Worm (Caenorhabditis elegans): ENCODE results near the gene C16B8.2.

The C16B8.2 gene

ce11 chrX:4008922-4009321, 42.7 kb upstream of the C16B8.2 start (continued):
- no peak for TF ChIP-seq die-1 (tag; optimal IDR thresholded peaks at IDR 0.05)
- no peak for TF ChIP-seq K12H6.12 (tag; optimal IDR thresholded peaks at IDR 0.05)
- TF ChIP-seq lir-1 (GFP tag; conservative IDR thresholded peaks at IDR 0.05) = no peak
- TF ChIP-seq atf-7 (tag; optimal IDR thresholded peaks at IDR 0.05) = peak; percentile 71
- TF ChIP-seq C17E4.6 (GFP tag; IDR thresholded peaks at IDR 0.05) = no peak
- no peak for TF ChIP-seq ceh-79 (tag; optimal IDR thresholded peaks at IDR 0.05)
- no peak for TF ChIP-seq nhr-90 (tag; optimal IDR thresholded peaks at IDR 0.05)
- TF ChIP-seq nhr-80 (tag; optimal IDR thresholded peaks at IDR 0.05) = peak; percentile 95
- TF ChIP-seq ztf-26 (tag; optimal IDR thresholded peaks at IDR 0.05) = no peak
- no peak for TF ChIP-seq C06A6.2 (GFP tag; conservative IDR thresholded peaks at IDR 0.05)
- TF ChIP-seq ztf-28 (GFP tag; IDR thresholded peaks at IDR 0.05) = no peak
- no peak for TF ChIP-seq tbx-9 (tag; optimal IDR thresholded peaks at IDR 0.05; ENCODE audit: borderline replicate concordance)
- TF ChIP-seq madf-10 (tag; optimal IDR thresholded peaks at IDR 0.05) = peak; percentile 27
- no peak for TF ChIP-seq pbrm-1 (GFP tag; IDR thresholded peaks at IDR 0.05)
- TF ChIP-seq tbp1 (GFP tag; optimal IDR thresholded peaks at IDR 0.05) = peak; percentile 30
- TF ChIP-seq egl-18 (GFP tag; IDR thresholded peaks at IDR 0.05) = no peak
- TF ChIP-seq dpl-1 (GFP tag; optimal IDR thresholded peaks at IDR 0.05) = no peak
- no peak for TF ChIP-seq rpc-1 (optimal IDR thresholded peaks at IDR 0.05)
- no peak for TF ChIP-seq rpc-1 (tag; optimal IDR thresholded peaks at IDR 0.05)
- no peak for TF ChIP-seq lsl-1 (GFP tag; optimal IDR thresholded peaks at IDR 0.05)
- TF ChIP-seq ets-4 (GFP tag; optimal IDR thresholded peaks at IDR 0.05) = peak; percentile 46
- no peak for TF ChIP-seq egrh-3 (GFP tag; IDR thresholded peaks at IDR 0.05)
- no peak for TF ChIP-seq mes-4 (tag; optimal IDR thresholded peaks at IDR 0.05)

ce11 chrX:4007724-4008123, 41.5 kb upstream of the C16B8.2 start:
- TF ChIP-seq rec-8 (tag; optimal IDR thresholded peaks at IDR 0.05) = no peak
- peak; percentile 2 for TF ChIP-seq nhr-179 (tag; optimal IDR thresholded peaks at IDR 0.05)
- TF ChIP-seq F49E8.2 (tag; optimal IDR thresholded peaks at IDR 0.05; ENCODE audit: insufficient read depth) = no peak
- TF ChIP-seq F33H1.4 (GFP tag; IDR thresholded peaks at IDR 0.05) = no peak
- TF ChIP-seq K12H6.12 (tag; optimal IDR thresholded peaks at IDR 0.05) = no peak
- no peak for TF ChIP-seq F10E7.11 (tag; optimal IDR thresholded peaks at IDR 0.05)
- TF ChIP-seq madf-3 (GFP tag; IDR thresholded peaks at IDR 0.05) = no peak
- peak; percentile 76 for TF ChIP-seq lin-40 (tag; optimal IDR thresholded peaks at IDR 0.05)
- no peak for TF ChIP-seq hrde-1 (tag; optimal IDR thresholded peaks at IDR 0.05; ENCODE audit: borderline replicate concordance)
- no peak for TF ChIP-seq madf-6 (GFP tag; IDR thresholded peaks at IDR 0.05)
- no peak for TF ChIP-seq hmg-20 (GFP tag; IDR thresholded peaks at IDR 0.05)
- TF ChIP-seq T26A5.8 (tag; optimal IDR thresholded peaks at IDR 0.05) = no peak
- TF ChIP-seq F22D6.2 (tag; optimal IDR thresholded peaks at IDR 0.05) = peak; percentile 19
- TF ChIP-seq F52B5.7 (tag; optimal IDR thresholded peaks at IDR 0.05) = no peak
- no peak for TF ChIP-seq pbrm-1 (GFP tag; IDR thresholded peaks at IDR 0.05)
- TF ChIP-seq tbx-9 (tag; optimal IDR thresholded peaks at IDR 0.05; ENCODE audit: borderline replicate concordance) = no peak
- peak; percentile 40 for TF ChIP-seq tbp1 (GFP tag; optimal IDR thresholded peaks at IDR 0.05)
- no peak for TF ChIP-seq K11D2.4 (GFP tag; IDR thresholded peaks at IDR 0.05)
- no peak for TF ChIP-seq nfyb-1 (GFP tag; IDR thresholded peaks at IDR 0.05)
- no peak for TF ChIP-seq aptf-2 (GFP tag; conservative IDR thresholded peaks at IDR 0.05)
- TF ChIP-seq C06A6.2 (GFP tag; conservative IDR thresholded peaks at IDR 0.05) = no peak
- no peak for TF ChIP-seq rcor-1 (GFP tag; IDR thresholded peaks at IDR 0.05)
- TF ChIP-seq dpff-1 (tag; optimal IDR thresholded peaks at IDR 0.05) = no peak
- no peak for TF ChIP-seq F23B12.7 (tag; optimal IDR thresholded peaks at IDR 0.05; ENCODE audit: insufficient read depth)
- TF ChIP-seq die-1 (tag; optimal IDR thresholded peaks at IDR 0.05) = no peak
- no peak for TF ChIP-seq T07F8.4 (tag; optimal IDR thresholded peaks at IDR 0.05)
- no peak for TF ChIP-seq lag-1 (GFP tag; IDR thresholded peaks at IDR 0.05)
- TF ChIP-seq F55B11.4 (tag; optimal IDR thresholded peaks at IDR 0.05; ENCODE audit: borderline replicate concordance, insufficient read depth) = no peak
- no peak for TF ChIP-seq ceh-79 (tag; optimal IDR thresholded peaks at IDR 0.05)
- TF ChIP-seq hlh-26 (GFP tag; conservative IDR thresholded peaks at IDR 0.05) = no peak
- no peak for TF ChIP-seq snpc-1.3 (tag; optimal IDR thresholded peaks at IDR 0.05; ENCODE audit: insufficient read depth)
- no peak for TF ChIP-seq lir-1 (GFP tag; conservative IDR thresholded peaks at IDR 0.05)
- no peak for TF ChIP-seq lin-54 (GFP tag; optimal IDR thresholded peaks at IDR 0.05)
- TF ChIP-seq ets-4 (GFP tag; optimal IDR thresholded peaks at IDR 0.05) = peak; percentile 57

Measured in whole organism, young adult.